Worm (Caenorhabditis elegans): ENCODE measurements around the gene fbxa-141.

fbxa-141 gene

DNA sequence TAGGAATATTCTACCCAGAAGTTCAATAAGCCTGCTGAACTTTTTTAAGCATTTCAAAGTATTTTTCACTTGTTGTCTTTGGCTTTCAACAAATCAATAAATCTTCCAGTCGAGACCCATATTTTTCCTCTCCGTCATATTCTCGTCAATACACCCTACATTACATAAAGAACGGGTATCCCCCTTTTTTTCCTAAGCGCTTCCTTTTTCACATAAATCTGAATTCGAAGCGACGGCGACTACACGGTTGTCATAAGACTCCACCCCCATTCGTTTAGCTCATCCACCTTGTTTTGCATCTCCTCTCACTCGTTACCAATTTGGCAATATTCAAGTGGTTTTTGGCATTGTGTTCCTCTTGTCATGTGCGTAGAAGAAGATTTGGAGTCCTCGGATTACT lies 43.4 kb downstream of the fbxa-141 start, which contains the start of gene M163.9:
Gene M163.9 (plus strand): TSS at position 301 of the 400 bp plus-strand sequence.
- no peak for TF ChIP-seq ama-1 (optimal IDR thresholded peaks at IDR 0.05)
- no peak for TF ChIP-seq nhr-77 (tag; optimal IDR thresholded peaks at IDR 0.05)
- no peak for TF ChIP-seq ZK546.5 (tag; optimal IDR thresholded peaks at IDR 0.05)
- TF ChIP-seq skn-1 (tag; optimal IDR thresholded peaks at IDR 0.05) = no peak
- no peak for TF ChIP-seq nhr-43 (tag; optimal IDR thresholded peaks at IDR 0.05; ENCODE audit: poor library complexity, severe bottlenecking)
- no peak for TF ChIP-seq fkh-10 (GFP tag; optimal IDR thresholded peaks at IDR 0.05)
- no peak for TF ChIP-seq lin-15B (tag; optimal IDR thresholded peaks at IDR 0.05)
- no peak for TF ChIP-seq sea-2 (GFP tag; optimal IDR thresholded peaks at IDR 0.05)

ce11 chrX:14466532-14466931 lies 46.2 kb downstream of the fbxa-141 start, which contains the start of gene M163.21:
TSS of gene M163.21 (plus strand) at chrX:14466832.
- TF ChIP-seq snpc-4 (tag; optimal IDR thresholded peaks at IDR 0.05) = no peak
- no peak for TF ChIP-seq unc-39 (tag; optimal IDR thresholded peaks at IDR 0.05)
- no peak for TF ChIP-seq lin-15B (tag; optimal IDR thresholded peaks at IDR 0.05)
- TF ChIP-seq nfya-1 (tag; optimal IDR thresholded peaks at IDR 0.05; ENCODE audit: insufficient read depth) = no peak
- no peak for TF ChIP-seq fkh-10 (GFP tag; optimal IDR thresholded peaks at IDR 0.05)
- no peak for TF ChIP-seq elt-2 (tag; optimal IDR thresholded peaks at IDR 0.05)
- TF ChIP-seq aly-2 (tag; optimal IDR thresholded peaks at IDR 0.05) = no peak
- TF ChIP-seq pqm-1 (tag; optimal IDR thresholded peaks at IDR 0.05) = no peak
- no peak for TF ChIP-seq fos-1 (tag; optimal IDR thresholded peaks at IDR 0.05)
- no peak for TF ChIP-seq unc-62 (GFP tag; optimal IDR thresholded peaks at IDR 0.05)
- no peak for TF ChIP-seq elt-3 (tag; optimal IDR thresholded peaks at IDR 0.05)
- no peak for TF ChIP-seq elt-1 (tag; optimal IDR thresholded peaks at IDR 0.05)
- TF ChIP-seq ztf-4 (tag; optimal IDR thresholded peaks at IDR 0.05) = no peak
- no peak for TF ChIP-seq zag-1 (tag; optimal IDR thresholded peaks at IDR 0.05)
- TF ChIP-seq lsy-12 (tag; optimal IDR thresholded peaks at IDR 0.05) = no peak
- no peak for TF ChIP-seq pha-4 (tag; optimal IDR thresholded peaks at IDR 0.05)
- no peak for TF ChIP-seq ZK546.5 (tag; optimal IDR thresholded peaks at IDR 0.05)
- no peak for TF ChIP-seq ceh-9 (tag; optimal IDR thresholded peaks at IDR 0.05)

DNA sequence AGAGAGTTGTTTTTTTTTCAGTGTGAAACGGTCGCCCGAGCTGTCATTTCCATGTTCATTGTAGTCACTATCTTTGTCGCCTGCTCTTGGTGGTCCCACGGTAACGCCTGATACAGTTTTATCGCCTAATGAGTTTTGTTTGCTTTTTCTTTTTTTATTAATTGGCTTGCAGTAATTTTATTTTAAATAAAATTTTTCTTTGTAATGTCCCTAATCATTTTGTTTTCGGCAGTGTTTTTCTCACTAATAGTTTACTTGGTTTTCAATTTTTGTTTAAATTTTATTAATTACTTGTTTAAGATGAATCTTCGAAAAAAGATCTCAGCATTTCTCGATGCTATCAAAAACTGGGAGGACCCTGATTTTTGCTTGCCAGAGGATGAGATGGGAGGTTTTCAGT lies 47.1 kb downstream of the fbxa-141 start, which contains the start of gene M163.22:
Gene M163.22 (plus strand): TSS at position 301 of the 400 bp plus-strand sequence.
- TF ChIP-seq hmg-11 (tag; optimal IDR thresholded peaks at IDR 0.05) (no peak), nhr-76 (tag; optimal IDR thresholded peaks at IDR 0.05) (no peak), ZK546.5 (tag; optimal IDR thresholded peaks at IDR 0.05) (no peak), aly-2 (tag; optimal IDR thresholded peaks at IDR 0.05) (no peak), nhr-43 (tag; optimal IDR thresholded peaks at IDR 0.05; ENCODE audit: poor library complexity, severe bottlenecking) (no peak), pqm-1 (tag; optimal IDR thresholded peaks at IDR 0.05) (no peak), fkh-2 (tag; optimal IDR thresholded peaks at IDR 0.05) (no peak), snpc-4 (tag; optimal IDR thresholded peaks at IDR 0.05) (no peak), elt-1 (tag; optimal IDR thresholded peaks at IDR 0.05) (no peak)

DNA sequence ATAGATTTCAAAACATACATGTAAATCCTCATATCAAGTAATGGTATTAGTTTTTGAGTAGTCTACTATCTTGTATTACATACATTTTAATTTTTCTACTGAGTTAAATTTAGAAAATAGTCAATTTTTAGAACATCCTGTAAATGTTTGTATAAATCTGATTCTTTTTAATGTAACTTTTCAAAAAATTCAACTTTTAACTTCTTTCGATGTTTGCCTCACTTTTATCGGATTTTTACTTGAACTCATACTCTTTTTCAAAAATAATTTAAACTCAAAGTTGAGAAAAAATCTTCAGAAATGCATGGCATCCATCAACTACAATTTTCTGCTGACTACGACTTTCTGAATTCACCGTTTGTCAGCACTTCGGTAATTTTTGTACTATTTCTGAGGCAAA lies 48.2 kb downstream of the fbxa-141 start, which contains the start of gene M163.7:
Gene M163.7 (plus strand): TSS at position 301 of the 400 bp plus-strand sequence.
- no peak for TF ChIP-seq eor-1 (tag; optimal IDR thresholded peaks at IDR 0.05)
- TF ChIP-seq fkh-10 (GFP tag; optimal IDR thresholded peaks at IDR 0.05) = no peak
- no peak for TF ChIP-seq nfya-1 (tag; optimal IDR thresholded peaks at IDR 0.05; ENCODE audit: insufficient read depth)
- TF ChIP-seq nhr-25 (tag; optimal IDR thresholded peaks at IDR 0.05) = no peak
- no peak for TF ChIP-seq elt-2 (tag; optimal IDR thresholded peaks at IDR 0.05)
- no peak for TF ChIP-seq lin-39 (tag; optimal IDR thresholded peaks at IDR 0.05)
- TF ChIP-seq jun-1 (tag; optimal IDR thresholded peaks at IDR 0.05) = no peak
- no peak for TF ChIP-seq fkh-2 (tag; optimal IDR thresholded peaks at IDR 0.05)
- TF ChIP-seq egl-5 (tag; optimal IDR thresholded peaks at IDR 0.05) = no peak
- no peak for TF ChIP-seq nhr-67 (tag; optimal IDR thresholded peaks at IDR 0.05)
- TF ChIP-seq ZK546.5 (tag; optimal IDR thresholded peaks at IDR 0.05) = no peak
- TF ChIP-seq sea-2 (GFP tag; optimal IDR thresholded peaks at IDR 0.05) = no peak
- no peak for TF ChIP-seq hmg-11 (tag; optimal IDR thresholded peaks at IDR 0.05)
- no peak for TF ChIP-seq R02D3.7 (tag; optimal IDR thresholded peaks at IDR 0.05)
